Fruit fly (Drosophila melanogaster): ENCODE measurements around the gene Dcr-1.
A peak's percentile ranks its signal among the peaks of the same experiment; 100 is the strongest.

DNA sequence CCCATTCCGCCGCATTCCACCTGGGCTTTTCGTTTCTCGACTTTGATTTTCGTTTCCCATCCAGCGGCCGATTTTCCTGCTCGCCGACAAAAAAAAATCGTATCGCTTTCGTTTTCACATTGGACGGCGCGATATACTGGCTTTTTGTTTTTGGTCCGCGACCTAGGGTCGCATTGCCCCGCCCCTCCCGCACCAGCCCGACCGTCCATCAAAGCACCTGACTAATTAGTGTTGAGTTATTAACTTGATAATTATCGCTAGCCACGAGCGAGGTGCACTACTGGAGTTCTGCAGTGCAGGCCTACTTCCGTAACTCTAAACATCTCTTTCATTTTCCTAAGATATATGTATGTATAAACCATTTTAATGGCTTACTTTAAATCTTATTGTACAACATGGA is 10.8 kb upstream of the Dcr-1 start:
- no peak for TF ChIP-seq Dek (tag; optimal IDR thresholded peaks at IDR 0.05)
- no peak; the same call in 1 of the 2 replicates for TF ChIP-seq Rfx (GFP tag; IDR thresholded peaks at IDR 0.05)
- TF ChIP-seq bowl (GFP tag; IDR thresholded peaks at IDR 0.05), result no peak
- no peak for TF ChIP-seq psq (GFP tag; optimal IDR thresholded peaks at IDR 0.05)
- no peak for TF ChIP-seq Sox100B (GFP tag; optimal IDR thresholded peaks at IDR 0.05)
- no peak for TF ChIP-seq CG16779 (GFP tag; IDR thresholded peaks at IDR 0.05)
- TF ChIP-seq ab (GFP tag; optimal IDR thresholded peaks at IDR 0.05), result no peak
- TF ChIP-seq bsh (GFP tag; optimal IDR thresholded peaks at IDR 0.05), result no peak
- TF ChIP-seq CG15601 (tag; optimal IDR thresholded peaks at IDR 0.05), result peak; percentile 2
- no peak for TF ChIP-seq CG16815 (GFP tag; optimal IDR thresholded peaks at IDR 0.05)
- TF ChIP-seq Max (GFP tag; optimal IDR thresholded peaks at IDR 0.05), result no peak
- no peak for TF ChIP-seq ewg (GFP tag; optimal IDR thresholded peaks at IDR 0.05)
- no peak for TF ChIP-seq CG17612 (GFP tag; IDR thresholded peaks at IDR 0.05)
